Worm (Caenorhabditis elegans) whole organism, young adult: Measurements from ENCODE around the gene xbp-1.

Source experiments
- B0035.1 ChIP-seq: sonication (generic microtip); optimal IDR thresholded peaks from 2 replicates; lab custom pipeline; 2016; ENCODE audit warnings: missing genetic modification characterization, mild to moderate bottlenecking, missing compliant biosample characterization, missing genotype, missing genetic modification reagents
- B0261.1 ChIP-seq: sonication (generic microtip); optimal IDR thresholded peaks from 2 replicates; lab custom pipeline; 2016; ENCODE audit warnings: mild to moderate bottlenecking, missing genetic modification characterization, moderate library complexity, missing compliant biosample characterization
- B0336.3 ChIP-seq: fragments of 200-800 bp; sonication (Bioruptor generic); IDR thresholded peaks from 2 replicates; pipeline ENCODE4 v1.3.6; 2022; ENCODE audit warnings: missing genetic modification characterization, missing compliant biosample characterization
- F23B12.7 ChIP-seq: sonication (generic microtip); optimal IDR thresholded peaks from 2 replicates; lab custom pipeline; 2017; ENCODE audit warnings: missing genetic modification characterization, mild to moderate bottlenecking, missing compliant biosample characterization, antibody characterized with exemption, moderate library complexity; ENCODE audit not compliant: insufficient read depth
- F39B2.1 ChIP-seq: fragments of 200-800 bp; sonication (Bioruptor generic); IDR thresholded peaks from 2 replicates; pipeline ENCODE4 v1.3.6; 2022; ENCODE audit warnings: missing genetic modification reagents, missing genetic modification characterization, missing compliant biosample characterization
- F49E8.2 ChIP-seq: sonication (generic microtip); optimal IDR thresholded peaks from 3 replicates; lab custom pipeline; 2017; ENCODE audit warnings: missing genetic modification characterization, mild to moderate bottlenecking, missing compliant biosample characterization, antibody characterized with exemption, moderate library complexity; ENCODE audit not compliant: insufficient read depth
- K11D2.4 ChIP-seq: fragments of 200-800 bp; sonication (Bioruptor generic); IDR thresholded peaks from 2 replicates; pipeline ENCODE4 v1.3.6; 2022; ENCODE audit warnings: missing genetic modification reagents, missing genetic modification characterization, missing compliant biosample characterization
- T07F8.4 ChIP-seq: sonication (generic microtip); optimal IDR thresholded peaks from 2 replicates; lab custom pipeline; 2016; ENCODE audit warnings: mild to moderate bottlenecking, missing genetic modification characterization, moderate library complexity, missing compliant biosample characterization
- T26A5.8 ChIP-seq: sonication (generic microtip); optimal IDR thresholded peaks from 2 replicates; lab custom pipeline; 2016; ENCODE audit warnings: missing genetic modification characterization, missing compliant biosample characterization
- Y53G8AR.9 ChIP-seq: fragments of 200-800 bp; sonication (Bioruptor generic); conservative IDR thresholded peaks from 2 replicates; pipeline ENCODE4 v1.3.6; 2022; ENCODE audit warnings: missing genetic modification reagents, missing genetic modification characterization, missing compliant biosample characterization
- Y67H2A.10 ChIP-seq: fragments of 200-800 bp; sonication (Bioruptor generic); conservative IDR thresholded peaks from 2 replicates; pipeline ENCODE4 v1.3.6; 2022; ENCODE audit warnings: missing genetic modification reagents, missing genetic modification characterization, missing compliant biosample characterization
- ama-1 ChIP-seq, 3 experiments: fragments of 150-350 bp in 1 of 3; sonication (generic microtip) in 2 of 3; optimal IDR thresholded peaks; 2 replicates each; lab custom pipeline; 2014 to 2018; ENCODE audit warnings: missing biosample characterization in 2 of 3, missing genetic modification characterization in 2 of 3, missing genetic modification reagents in 2 of 3
- aptf-3 ChIP-seq: fragments of 200-800 bp; sonication (Bioruptor generic); IDR thresholded peaks from 2 replicates; pipeline ENCODE4 v1.3.6; 2022; ENCODE audit warnings: missing genetic modification characterization, missing compliant biosample characterization
- attf-6 ChIP-seq: fragments of 200-800 bp; sonication (Bioruptor generic); IDR thresholded peaks from 2 replicates; pipeline ENCODE4 v1.3.6; 2022; ENCODE audit warnings: missing genetic modification reagents, missing genetic modification characterization, missing compliant biosample characterization
- bed-1 ChIP-seq: fragments of 200-800 bp; sonication (Bioruptor generic); IDR thresholded peaks from 2 replicates; pipeline ENCODE4 v1.3.6; 2022; ENCODE audit warnings: missing genetic modification reagents, missing genetic modification characterization, missing compliant biosample characterization
- ccch-3 ChIP-seq: fragments of 200-800 bp; sonication (Bioruptor generic); optimal IDR thresholded peaks from 2 replicates; lab custom pipeline; 2018; ENCODE audit warnings: mild to moderate bottlenecking, missing genetic modification characterization, missing compliant biosample characterization
- cebp-1 ChIP-seq, 2 experiments: fragments of 200-800 bp in 1 of 2; sonication (Bioruptor generic) in 1 of 2; sonication (generic microtip) in 1 of 2; IDR thresholded peaks in 1 of 2; optimal IDR thresholded peaks in 1 of 2; 2 replicates each; pipeline versions ENCODE4 v1.3.6 to Lab custom; 2017 to 2022; ENCODE audit warnings: missing compliant biosample characterization in 2 of 2, missing genetic modification characterization in 2 of 2, mild to moderate bottlenecking in 1 of 2, missing genetic modification reagents in 1 of 2, moderate library complexity in 1 of 2
- cebp-2 ChIP-seq: fragments of 200-800 bp; sonication (Bioruptor generic); IDR thresholded peaks from 2 replicates; pipeline ENCODE4 v1.3.6; 2022; ENCODE audit warnings: missing genetic modification characterization, missing compliant biosample characterization
- ceh-27 ChIP-seq: fragments of 200-800 bp; sonication (Bioruptor generic); optimal IDR thresholded peaks from 2 replicates; lab custom pipeline; 2018; ENCODE audit warnings: mild to moderate bottlenecking, missing genetic modification characterization, moderate library complexity, missing compliant biosample characterization
- ceh-40 ChIP-seq: fragments of 200-800 bp; sonication (Bioruptor generic); IDR thresholded peaks from 2 replicates; pipeline ENCODE4 v1.3.6; 2022; ENCODE audit warnings: missing genetic modification characterization, missing compliant biosample characterization
- dox-1 ChIP-seq: fragments of 200-800 bp; sonication (Bioruptor generic); IDR thresholded peaks from 2 replicates; pipeline ENCODE4 v1.3.6; 2022; ENCODE audit warnings: missing genetic modification reagents, missing genetic modification characterization, missing compliant biosample characterization
- egl-44 ChIP-seq: fragments of 200-800 bp; sonication (Bioruptor generic); IDR thresholded peaks from 2 replicates; pipeline ENCODE4 v1.3.6; 2022; ENCODE audit warnings: missing genetic modification reagents, missing genetic modification characterization, missing compliant biosample characterization
- egrh-3 ChIP-seq: fragments of 200-800 bp; sonication (Bioruptor generic); IDR thresholded peaks from 2 replicates; pipeline ENCODE4 v1.3.6; 2022; ENCODE audit warnings: missing genetic modification reagents, missing genetic modification characterization, missing compliant biosample characterization
- him-1 ChIP-seq: sonication (generic microtip); optimal IDR thresholded peaks from 2 replicates; lab custom pipeline; 2016; ENCODE audit warnings: missing genotype, missing genetic modification reagents, missing genetic modification characterization, missing compliant biosample characterization
- hlh-12 ChIP-seq: sonication (generic microtip); optimal IDR thresholded peaks from 2 replicates; lab custom pipeline; 2016; ENCODE audit warnings: missing genetic modification characterization, missing compliant biosample characterization
- hmg-20 ChIP-seq: fragments of 200-800 bp; sonication (Bioruptor generic); IDR thresholded peaks from 2 replicates; pipeline ENCODE4 v1.3.6; 2022; ENCODE audit warnings: missing genetic modification reagents, missing genetic modification characterization, missing compliant biosample characterization
- hsf-1 ChIP-seq: fragments of 200-800 bp; sonication (Bioruptor generic); IDR thresholded peaks from 2 replicates; pipeline ENCODE4 v1.3.6; 2022; ENCODE audit warnings: missing genetic modification reagents, missing genetic modification characterization, missing compliant biosample characterization
- let-526 ChIP-seq: fragments of 200-800 bp; sonication (Bioruptor generic); IDR thresholded peaks from 2 replicates; pipeline ENCODE4 v1.3.6; 2022; ENCODE audit warnings: missing genetic modification reagents, missing genetic modification characterization, missing compliant biosample characterization
- let-607 ChIP-seq, 2 experiments: fragments of 200-800 bp in 1 of 2; sonication (Bioruptor generic) in 1 of 2; sonication (generic microtip) in 1 of 2; optimal IDR thresholded peaks; 2 replicates each; lab custom pipeline; 2016 to 2018; ENCODE audit warnings: mild to moderate bottlenecking in 2 of 2, missing compliant biosample characterization in 2 of 2, missing genetic modification characterization in 2 of 2, moderate library complexity in 2 of 2, missing genotype in 1 of 2
- lin-26 ChIP-seq: fragments of 200-800 bp; sonication (Bioruptor generic); IDR thresholded peaks from 2 replicates; pipeline ENCODE4 v1.3.6; 2022; ENCODE audit warnings: missing genetic modification reagents, missing genetic modification characterization, missing compliant biosample characterization
- lin-35 ChIP-seq, 3 experiments: fragments of 150-350 bp in 2 of 3; sonication (generic microtip) in 1 of 3; optimal IDR thresholded peaks; 2 replicates each; lab custom pipeline; 2014 to 2018; ENCODE audit warnings: missing biosample characterization in 3 of 3, missing genetic modification characterization in 3 of 3, missing genetic modification reagents in 3 of 3
- lin-54 ChIP-seq: fragments of 200-800 bp; sonication (Bioruptor generic); optimal IDR thresholded peaks from 2 replicates; lab custom pipeline; 2018; ENCODE audit warnings: mild to moderate bottlenecking, missing genetic modification characterization, missing compliant biosample characterization
- lsy-27 ChIP-seq: sonication (generic microtip); optimal IDR thresholded peaks from 2 replicates; lab custom pipeline; 2017; ENCODE audit warnings: missing genetic modification characterization, mild to moderate bottlenecking, missing compliant biosample characterization, antibody characterized with exemption, missing genotype, borderline replicate concordance; ENCODE audit not compliant: insufficient read depth
- madf-3 ChIP-seq: fragments of 200-800 bp; sonication (Bioruptor generic); IDR thresholded peaks from 2 replicates; pipeline ENCODE4 v1.3.6; 2022; ENCODE audit warnings: missing genetic modification reagents, missing genetic modification characterization, missing compliant biosample characterization
- madf-8 ChIP-seq: fragments of 200-800 bp; sonication (Bioruptor generic); conservative IDR thresholded peaks from 2 replicates; pipeline ENCODE4 v1.3.6; 2022; ENCODE audit warnings: missing genetic modification reagents, missing genetic modification characterization, missing compliant biosample characterization
- mcd-1 ChIP-seq: fragments of 200-800 bp; sonication (Bioruptor generic); IDR thresholded peaks from 2 replicates; pipeline ENCODE4 v1.3.6; 2022; ENCODE audit warnings: missing genetic modification reagents, missing genetic modification characterization, missing compliant biosample characterization
- nfyb-1 ChIP-seq: fragments of 200-800 bp; sonication (Bioruptor generic); IDR thresholded peaks from 2 replicates; pipeline ENCODE4 v1.3.6; 2022; ENCODE audit warnings: missing genetic modification reagents, missing genetic modification characterization, missing compliant biosample characterization
- nhr-27 ChIP-seq: fragments of 200-800 bp; sonication (Bioruptor generic); optimal IDR thresholded peaks from 2 replicates; lab custom pipeline; 2018; ENCODE audit warnings: mild to moderate bottlenecking, missing genetic modification characterization, moderate library complexity, missing compliant biosample characterization
- pbrm-1 ChIP-seq: fragments of 200-800 bp; sonication (Bioruptor generic); IDR thresholded peaks from 2 replicates; pipeline ENCODE4 v1.3.6; 2022; ENCODE audit warnings: missing genetic modification reagents, missing genetic modification characterization, missing compliant biosample characterization
- tbx-9 ChIP-seq: sonication (generic microtip); optimal IDR thresholded peaks from 2 replicates; lab custom pipeline; 2016; ENCODE audit warnings: borderline replicate concordance, missing genetic modification characterization, inconsistent platforms, missing compliant biosample characterization
- unc-62 ChIP-seq: fragments of 150-350 bp; optimal IDR thresholded peaks from 2 replicates; lab custom pipeline; 2014; ENCODE audit warnings: missing biosample characterization, missing genetic modification reagents, missing genetic modification characterization
- zim-3 ChIP-seq: sonication (generic microtip); optimal IDR thresholded peaks from 2 replicates; lab custom pipeline; 2017; ENCODE audit warnings: mild to moderate bottlenecking, missing genetic modification characterization, moderate library complexity, missing compliant biosample characterization

xbp-1 gene

ce11 chrIII:4172210-4172609 lies 21.4 kb upstream of the xbp-1 start (continued):
- TF ChIP-seq madf-3 (GFP tag; lab: Robert Waterston, UW) (peak; percentile 85), bed-1 (GFP tag; lab: Robert Waterston, UW) (no peak), mcd-1 (GFP tag; lab: Robert Waterston, UW) (no peak), cebp-2 (peak; percentile 61; the same call in 1 of the 2 replicates), F39B2.1 (GFP tag; lab: Robert Waterston, UW) (peak; percentile 9; the same call in 1 of the 2 replicates), hsf-1 (GFP tag; lab: Robert Waterston, UW) (peak; percentile 77), lin-35 (GFP tag; optimal IDR thresholded peaks at IDR 0.05; lab: Kevin White, UChicago) (no peak)

ce11 chrIII:4175489-4175888 lies 18.1 kb upstream of the xbp-1 start:
- no peak for TF ChIP-seq cebp-1 (GFP tag; IDR thresholded peaks at IDR 0.05; lab: Robert Waterston, UW)
- peak; percentile 16 for TF ChIP-seq cebp-1 (tag; optimal IDR thresholded peaks at IDR 0.05; lab: Kevin White, UChicago)
- TF ChIP-seq nhr-27 = no peak
- no peak for TF ChIP-seq egrh-3 (GFP tag; lab: Robert Waterston, UW)
- TF ChIP-seq madf-8 (GFP tag; lab: Robert Waterston, UW) = no peak
- no peak for TF ChIP-seq lin-54
- no peak for TF ChIP-seq lsy-27 (tag; lab: Kevin White, UChicago)
- no peak for TF ChIP-seq Y53G8AR.9 (GFP tag; lab: Robert Waterston, UW)
- TF ChIP-seq dox-1 (GFP tag; lab: Robert Waterston, UW) = 0 out of 2 replicates have a peak, but pooled peaks have one; percentile 62
- no peak for TF ChIP-seq let-607 (tag; optimal IDR thresholded peaks at IDR 0.05; lab: Kevin White, UChicago)
- TF ChIP-seq ceh-40 (GFP tag; lab: Robert Waterston, UW) = no peak
- peak; percentile 61 for TF ChIP-seq hsf-1 (GFP tag; lab: Robert Waterston, UW)
- TF ChIP-seq F23B12.7 (tag; lab: Kevin White, UChicago) = no peak
- peak; percentile 22; the same call in 1 of the 2 replicates for TF ChIP-seq B0336.3 (GFP tag; lab: Robert Waterston, UW)
- TF ChIP-seq ceh-27 (GFP tag; lab: Kevin White, UChicago) = no peak

- TF ChIP-seq F49E8.2 (tag; lab: Kevin White, UChicago) (peak; percentile 93), T26A5.8 (no peak), F23B12.7 (tag; lab: Kevin White, UChicago) (peak; percentile 14), cebp-1 (GFP tag; IDR thresholded peaks at IDR 0.05; lab: Robert Waterston, UW) (no peak), cebp-1 (tag; optimal IDR thresholded peaks at IDR 0.05; lab: Kevin White, UChicago) (no peak), ceh-40 (GFP tag; lab: Robert Waterston, UW) (no peak), ccch-3 (GFP tag; lab: Kevin White, UChicago) (no peak), egl-44 (GFP tag; lab: Robert Waterston, UW) (no peak), ama-1 (optimal IDR thresholded peaks at IDR 0.05; lab: Kevin White, UChicago) (no peak), ama-1 (GFP tag; optimal IDR thresholded peaks at IDR 0.05; lab: Kevin White, UChicago) (no peak), let-526 (no peak), aptf-3 (GFP tag; lab: Robert Waterston, UW) (no peak), nfyb-1 (GFP tag; lab: Robert Waterston, UW) (no peak), Y53G8AR.9 (GFP tag; lab: Robert Waterston, UW) (peak; percentile 44; the same call in 1 of the 2 replicates), B0261.1 (tag; lab: Kevin White, UChicago) (no peak), B0336.3 (GFP tag; lab: Robert Waterston, UW) (no peak), lin-35 (GFP tag; optimal IDR thresholded peaks at IDR 0.05; lab: Kevin White, UChicago) (no peak), attf-6 (0 out of 2 replicates have a peak, but pooled peaks have one; percentile 17), him-1 (tag; lab: Kevin White, UChicago) (peak; percentile 51), madf-8 (GFP tag; lab: Robert Waterston, UW) (peak; percentile 98), T07F8.4 (no peak), B0035.1 (tag; lab: Kevin White, UChicago) (no peak), hmg-20 (GFP tag; lab: Robert Waterston, UW) (no peak), K11D2.4 (GFP tag; lab: Robert Waterston, UW) (no peak), lin-26 (no peak), Y67H2A.10 (GFP tag; lab: Robert Waterston, UW) (no peak), zim-3 (tag; lab: Kevin White, UChicago) (no peak), hlh-12 (tag; lab: Kevin White, UChicago) (no peak), unc-62 (GFP tag; lab: Kevin White, UChicago) (no peak), pbrm-1 (GFP tag; lab: Robert Waterston, UW) (peak; percentile 70), tbx-9 (tag; lab: Kevin White, UChicago) (no peak)
Measured at ce11 chrIII:4176109-4176596, 17.5 kb upstream of the xbp-1 start, which contains the start of the genes hrde-1 and C16C10.13. TSS of gene hrde-1 (minus strand) at chrIII:4176159. TSS of gene C16C10.13 (plus strand) at chrIII:4176440.
